Fruit fly (Drosophila melanogaster): ENCODE data around the gene bai.

Gene bai

DNA sequence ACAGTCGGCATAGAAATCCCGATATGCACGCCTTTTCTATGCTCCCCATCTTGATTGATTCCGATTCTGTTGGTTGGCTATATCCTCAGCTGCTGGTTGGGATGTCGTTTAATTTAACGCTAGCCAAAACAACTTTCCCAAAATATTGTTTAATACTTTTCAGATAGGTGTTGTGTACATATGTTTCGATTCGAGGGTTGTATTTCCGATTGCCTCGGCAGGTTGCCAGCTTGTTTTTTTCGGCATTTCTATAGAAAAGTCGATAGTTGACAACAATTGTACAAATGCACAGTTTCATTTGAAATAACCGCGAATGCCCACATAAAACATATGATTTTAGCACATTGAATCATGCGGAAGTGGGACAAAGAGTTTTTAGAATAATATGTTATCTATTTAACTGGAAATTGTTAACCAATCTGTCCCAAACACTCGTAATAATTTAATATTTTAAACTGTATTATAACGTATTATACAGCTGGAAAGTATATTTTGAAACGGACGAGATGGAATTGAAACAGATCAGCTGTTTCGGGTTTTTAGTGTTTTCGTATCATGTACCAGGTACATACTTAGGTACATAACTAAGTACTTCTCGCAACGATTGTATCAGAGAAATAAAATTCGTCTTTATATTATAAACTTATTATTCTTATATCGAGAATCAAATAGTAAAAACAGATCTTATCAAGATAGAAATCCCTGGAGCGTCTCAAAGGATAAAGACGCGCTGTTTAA lies 15.4 kb downstream of the bai start, which contains the start of gene CG31109 (continued):
- TF ChIP-seq CG4730 (GFP tag; IDR thresholded peaks at IDR 0.05): no peak
- TF ChIP-seq CG6854 (GFP tag; optimal IDR thresholded peaks at IDR 0.05): no peak
- no peak for TF ChIP-seq knrl (GFP tag; IDR thresholded peaks at IDR 0.05; ENCODE audit: partially characterized antibody)
- no peak for TF ChIP-seq salm (tag; optimal IDR thresholded peaks at IDR 0.05)
- TF ChIP-seq chif (GFP tag; optimal IDR thresholded peaks at IDR 0.05): no peak
- TF ChIP-seq nerfin-1 (tag; optimal IDR thresholded peaks at IDR 0.05): peak; percentile 2
- TF ChIP-seq CG32767 (GFP tag; IDR thresholded peaks at IDR 0.05): 0 out of 2 replicates have a peak, but pooled peaks have one; percentile 23
- TF ChIP-seq NFAT (GFP tag; IDR thresholded peaks at IDR 0.05): no peak
- TF ChIP-seq fd64A (GFP tag; optimal IDR thresholded peaks at IDR 0.05): no peak
- TF ChIP-seq Neu2 (GFP tag; optimal IDR thresholded peaks at IDR 0.05; ENCODE audit: borderline replicate concordance): no peak
- peak; percentile 46 for TF ChIP-seq CG15696 (tag; optimal IDR thresholded peaks at IDR 0.05)
- peak; percentile 31 for TF ChIP-seq CG17829 (tag; optimal IDR thresholded peaks at IDR 0.05)
- no peak for TF ChIP-seq nau (GFP tag; optimal IDR thresholded peaks at IDR 0.05)
- TF ChIP-seq CG10979 (tag; optimal IDR thresholded peaks at IDR 0.05): no peak
- peak; percentile 74 for TF ChIP-seq Ets97D (GFP tag; optimal IDR thresholded peaks at IDR 0.05)
- no peak for TF ChIP-seq h (optimal IDR thresholded peaks at IDR 0.05)
- peak; percentile 1 for TF ChIP-seq D19A (tag; optimal IDR thresholded peaks at IDR 0.05)
- TF ChIP-seq repo (GFP tag; optimal IDR thresholded peaks at IDR 0.05): no peak
- TF ChIP-seq Dref (GFP tag; IDR thresholded peaks at IDR 0.05): peak; percentile 78
- no peak for TF ChIP-seq CG3281 (GFP tag; optimal IDR thresholded peaks at IDR 0.05)
- no peak for TF ChIP-seq gsb (GFP tag; IDR thresholded peaks at IDR 0.05)
- TF ChIP-seq CG30431 (GFP tag; optimal IDR thresholded peaks at IDR 0.05): no peak
- TF ChIP-seq E2f1 (GFP tag; IDR thresholded peaks at IDR 0.05): no peak
- TF ChIP-seq br (optimal IDR thresholded peaks at IDR 0.05): no peak
- TF ChIP-seq CG14667 (GFP tag; IDR thresholded peaks at IDR 0.05): no peak
- TF ChIP-seq ken (GFP tag; IDR thresholded peaks at IDR 0.05): no peak
- TF ChIP-seq mirr (GFP tag; optimal IDR thresholded peaks at IDR 0.05): peak; percentile 54
- no peak for TF ChIP-seq CG42726 (GFP tag; IDR thresholded peaks at IDR 0.05; ENCODE audit: partially characterized antibody)
- no peak for TF ChIP-seq Trl (optimal IDR thresholded peaks at IDR 0.05)
- TF ChIP-seq Trl (GFP tag; optimal IDR thresholded peaks at IDR 0.05): peak; percentile 33
- TF ChIP-seq ci (GFP tag; IDR thresholded peaks at IDR 0.05): peak; percentile 26; the same call in 1 of the 3 replicates
- no peak for TF ChIP-seq Abd-B (GFP tag; optimal IDR thresholded peaks at IDR 0.05)
- no peak for TF ChIP-seq CG1024 (GFP tag; IDR thresholded peaks at IDR 0.05)
- no peak for TF ChIP-seq sc (optimal IDR thresholded peaks at IDR 0.05)
- no peak for TF ChIP-seq sc (GFP tag; optimal IDR thresholded peaks at IDR 0.05)
- peak; percentile 44; the same call in 1 of the 2 replicates for TF ChIP-seq unc-4 (GFP tag; IDR thresholded peaks at IDR 0.05; ENCODE audit: partially characterized antibody)
- TF ChIP-seq CG11085 (GFP tag; IDR thresholded peaks at IDR 0.05): no peak
- TF ChIP-seq MESR4 (GFP tag; optimal IDR thresholded peaks at IDR 0.05): peak; percentile 79
- peak; percentile 49 for TF ChIP-seq CG34224 (GFP tag; IDR thresholded peaks at IDR 0.05; ENCODE audit: partially characterized antibody)
- no peak for TF ChIP-seq CG2199 (GFP tag; IDR thresholded peaks at IDR 0.05)
- TF ChIP-seq CG7786 (GFP tag; optimal IDR thresholded peaks at IDR 0.05): peak; percentile 3
- peak; percentile 2 for TF ChIP-seq Sin3A (optimal IDR thresholded peaks at IDR 0.05)
- peak; percentile 46 for TF ChIP-seq CG12391 (tag; optimal IDR thresholded peaks at IDR 0.05)
- TF ChIP-seq CG31388 (GFP tag; optimal IDR thresholded peaks at IDR 0.05): no peak
- peak; percentile 71 for TF ChIP-seq BEAF-32 (GFP tag; optimal IDR thresholded peaks at IDR 0.05)
- no peak for TF ChIP-seq D (optimal IDR thresholded peaks at IDR 0.05)
- TF ChIP-seq D (GFP tag; optimal IDR thresholded peaks at IDR 0.05): no peak
- TF ChIP-seq CG9609 (GFP tag; optimal IDR thresholded peaks at IDR 0.05): no peak
- TF ChIP-seq zfh1 (GFP tag; IDR thresholded peaks at IDR 0.05): no peak
- TF ChIP-seq pzg (GFP tag; optimal IDR thresholded peaks at IDR 0.05): peak; percentile 77
- no peak for TF ChIP-seq CG18619 (GFP tag; optimal IDR thresholded peaks at IDR 0.05)
- TF ChIP-seq CG12299 (tag; optimal IDR thresholded peaks at IDR 0.05): no peak

Data from whole organism, embryonic.